Worm (Caenorhabditis elegans) whole organism, young adult: ENCODE measurements around the gene srx-43.

Experiments used
- B0035.1 ChIP-seq: sonication (generic microtip); optimal IDR thresholded peaks from 2 replicates; lab custom pipeline; 2016; ENCODE audit warnings: missing genetic modification characterization, mild to moderate bottlenecking, missing compliant biosample characterization, missing genotype, missing genetic modification reagents
- B0261.1 ChIP-seq: sonication (generic microtip); optimal IDR thresholded peaks from 2 replicates; lab custom pipeline; 2016; ENCODE audit warnings: mild to moderate bottlenecking, missing genetic modification characterization, moderate library complexity, missing compliant biosample characterization
- C06A6.2 ChIP-seq: fragments of 200-800 bp; sonication (Bioruptor generic); conservative IDR thresholded peaks from 2 replicates; pipeline ENCODE4 v1.3.6; 2022; ENCODE audit warnings: missing genetic modification characterization, missing compliant biosample characterization
- F57A8.1 ChIP-seq: fragments of 200-800 bp; sonication (Bioruptor generic); optimal IDR thresholded peaks from 2 replicates; lab custom pipeline; 2018; ENCODE audit warnings: mild to moderate bottlenecking, missing genetic modification characterization, moderate library complexity, missing compliant biosample characterization
- K12H6.12 ChIP-seq: fragments of 200-800 bp; sonication (Bioruptor generic); optimal IDR thresholded peaks from 2 replicates; lab custom pipeline; 2018; ENCODE audit warnings: mild to moderate bottlenecking, missing genetic modification characterization, missing compliant biosample characterization
- Y56A3A.18 ChIP-seq: fragments of 200-800 bp; sonication (Bioruptor generic); IDR thresholded peaks from 2 replicates; pipeline ENCODE4 v1.3.6; 2022; ENCODE audit warnings: missing genetic modification reagents, missing genetic modification characterization, missing compliant biosample characterization
- akir-1 ChIP-seq: fragments of 200-800 bp; sonication (Bioruptor generic); optimal IDR thresholded peaks from 2 replicates; lab custom pipeline; 2018; ENCODE audit warnings: mild to moderate bottlenecking, missing genetic modification characterization, moderate library complexity, missing compliant biosample characterization
- atf-7 ChIP-seq: sonication (generic microtip); optimal IDR thresholded peaks from 2 replicates; lab custom pipeline; 2017; ENCODE audit warnings: mild to moderate bottlenecking, missing genetic modification characterization, missing compliant biosample characterization
- attf-3 ChIP-seq: fragments of 200-800 bp; sonication (Bioruptor generic); conservative IDR thresholded peaks from 2 replicates; pipeline ENCODE4 v1.3.6; 2022; ENCODE audit warnings: missing genetic modification reagents, missing genetic modification characterization, missing compliant biosample characterization
- attf-6 ChIP-seq: fragments of 200-800 bp; sonication (Bioruptor generic); IDR thresholded peaks from 2 replicates; pipeline ENCODE4 v1.3.6; 2022; ENCODE audit warnings: missing genetic modification reagents, missing genetic modification characterization, missing compliant biosample characterization
- cebp-1 ChIP-seq, 2 experiments: fragments of 200-800 bp in 1 of 2; sonication (Bioruptor generic) in 1 of 2; sonication (generic microtip) in 1 of 2; IDR thresholded peaks in 1 of 2; optimal IDR thresholded peaks in 1 of 2; 2 replicates each; pipeline versions ENCODE4 v1.3.6 to Lab custom; 2017 to 2022; ENCODE audit warnings: missing compliant biosample characterization in 2 of 2, missing genetic modification characterization in 2 of 2, mild to moderate bottlenecking in 1 of 2, missing genetic modification reagents in 1 of 2, moderate library complexity in 1 of 2
- ceh-58 ChIP-seq: fragments of 200-800 bp; sonication (Bioruptor generic); IDR thresholded peaks from 2 replicates; pipeline ENCODE4 v1.3.6; 2022; ENCODE audit warnings: missing genetic modification characterization, missing compliant biosample characterization
- ceh-79 ChIP-seq: sonication (generic microtip); optimal IDR thresholded peaks from 2 replicates; lab custom pipeline; 2017; ENCODE audit warnings: mild to moderate bottlenecking, missing genetic modification characterization, missing compliant biosample characterization
- egrh-3 ChIP-seq: fragments of 200-800 bp; sonication (Bioruptor generic); IDR thresholded peaks from 2 replicates; pipeline ENCODE4 v1.3.6; 2022; ENCODE audit warnings: missing genetic modification reagents, missing genetic modification characterization, missing compliant biosample characterization
- ekl-4 ChIP-seq: fragments of 200-800 bp; sonication (Bioruptor generic); IDR thresholded peaks from 2 replicates; pipeline ENCODE4 v1.3.6; 2022; ENCODE audit warnings: missing genetic modification reagents, missing genetic modification characterization, missing compliant biosample characterization
- fkh-3 ChIP-seq: sonication (generic microtip); optimal IDR thresholded peaks from 2 replicates; lab custom pipeline; 2016; ENCODE audit warnings: mild to moderate bottlenecking, missing genetic modification characterization, missing compliant biosample characterization
- gei-17 ChIP-seq: fragments of 200-800 bp; sonication (Bioruptor generic); optimal IDR thresholded peaks from 2 replicates; lab custom pipeline; 2018; ENCODE audit warnings: mild to moderate bottlenecking, missing genetic modification characterization, missing compliant biosample characterization
- him-1 ChIP-seq: sonication (generic microtip); optimal IDR thresholded peaks from 2 replicates; lab custom pipeline; 2016; ENCODE audit warnings: missing genotype, missing genetic modification reagents, missing genetic modification characterization, missing compliant biosample characterization
- hlh-12 ChIP-seq: sonication (generic microtip); optimal IDR thresholded peaks from 2 replicates; lab custom pipeline; 2016; ENCODE audit warnings: missing genetic modification characterization, missing compliant biosample characterization
- lag-1 ChIP-seq: fragments of 200-800 bp; sonication (Bioruptor generic); IDR thresholded peaks from 2 replicates; pipeline ENCODE4 v1.3.6; 2022; ENCODE audit warnings: missing genetic modification reagents, missing genetic modification characterization, missing compliant biosample characterization
- lin-40 ChIP-seq: sonication (generic microtip); optimal IDR thresholded peaks from 2 replicates; lab custom pipeline; 2016; ENCODE audit warnings: missing genetic modification characterization, mild to moderate bottlenecking, missing compliant biosample characterization, missing genotype, missing genetic modification reagents
- madf-3 ChIP-seq: fragments of 200-800 bp; sonication (Bioruptor generic); IDR thresholded peaks from 2 replicates; pipeline ENCODE4 v1.3.6; 2022; ENCODE audit warnings: missing genetic modification reagents, missing genetic modification characterization, missing compliant biosample characterization
- madf-6 ChIP-seq: fragments of 200-800 bp; sonication (Bioruptor generic); IDR thresholded peaks from 2 replicates; pipeline ENCODE4 v1.3.6; 2022; ENCODE audit warnings: missing genetic modification reagents, missing genetic modification characterization, missing compliant biosample characterization
- madf-8 ChIP-seq: fragments of 200-800 bp; sonication (Bioruptor generic); conservative IDR thresholded peaks from 2 replicates; pipeline ENCODE4 v1.3.6; 2022; ENCODE audit warnings: missing genetic modification reagents, missing genetic modification characterization, missing compliant biosample characterization
- mxl-1 ChIP-seq: sonication (generic microtip); optimal IDR thresholded peaks from 2 replicates; lab custom pipeline; 2016; ENCODE audit warnings: missing genetic modification characterization, missing compliant biosample characterization
- nfya-1 ChIP-seq: sonication (generic microtip); optimal IDR thresholded peaks from 2 replicates; lab custom pipeline; 2017; ENCODE audit warnings: antibody characterized with exemption, missing compliant biosample characterization, missing genetic modification characterization, borderline replicate concordance; ENCODE audit not compliant: insufficient read depth
- nhr-80 ChIP-seq: sonication (generic microtip); optimal IDR thresholded peaks from 2 replicates; lab custom pipeline; 2016; ENCODE audit warnings: missing genetic modification characterization, missing compliant biosample characterization
- rpc-1 ChIP-seq, 2 experiments: fragments of 150-350 bp in 1 of 2; sonication (generic microtip) in 1 of 2; optimal IDR thresholded peaks; 2 replicates each; lab custom pipeline; 2014 to 2018; ENCODE audit warnings: missing biosample characterization in 1 of 2, missing genetic modification characterization in 1 of 2, missing genetic modification reagents in 1 of 2, missing genotype in 1 of 2
- sdz-38 ChIP-seq: sonication (generic microtip); optimal IDR thresholded peaks from 2 replicates; lab custom pipeline; 2016; ENCODE audit warnings: missing genotype, missing genetic modification characterization, missing compliant biosample characterization
- somi-1 ChIP-seq: fragments of 200-800 bp; sonication (Bioruptor generic); optimal IDR thresholded peaks from 2 replicates; lab custom pipeline; 2018; ENCODE audit warnings: mild to moderate bottlenecking, missing genetic modification characterization, missing compliant biosample characterization
- sptf-2 ChIP-seq: fragments of 200-800 bp; sonication (Bioruptor generic); optimal IDR thresholded peaks from 2 replicates; lab custom pipeline; 2018; ENCODE audit warnings: mild to moderate bottlenecking, missing genetic modification characterization, missing compliant biosample characterization
- tbx-9 ChIP-seq: sonication (generic microtip); optimal IDR thresholded peaks from 2 replicates; lab custom pipeline; 2016; ENCODE audit warnings: borderline replicate concordance, missing genetic modification characterization, inconsistent platforms, missing compliant biosample characterization
- tlf-1 ChIP-seq: fragments of 200-800 bp; sonication (Bioruptor generic); optimal IDR thresholded peaks from 2 replicates; lab custom pipeline; 2018; ENCODE audit warnings: mild to moderate bottlenecking, missing genetic modification characterization, missing compliant biosample characterization
- unc-62 ChIP-seq: fragments of 150-350 bp; optimal IDR thresholded peaks from 2 replicates; lab custom pipeline; 2014; ENCODE audit warnings: missing biosample characterization, missing genetic modification reagents, missing genetic modification characterization
- zfh-2 ChIP-seq: fragments of 200-800 bp; sonication (Bioruptor generic); conservative IDR thresholded peaks from 2 replicates; pipeline ENCODE4 v1.3.6; 2022; ENCODE audit warnings: missing genetic modification reagents, missing genetic modification characterization, missing compliant biosample characterization
- ztf-18 ChIP-seq: sonication (generic microtip); optimal IDR thresholded peaks from 2 replicates; lab custom pipeline; 2016; ENCODE audit warnings: missing genotype, mild to moderate bottlenecking, missing genetic modification characterization, missing compliant biosample characterization
- ztf-28 ChIP-seq: fragments of 200-800 bp; sonication (Bioruptor generic); IDR thresholded peaks from 2 replicates; pipeline ENCODE4 v1.3.6; 2022; ENCODE audit warnings: missing genetic modification reagents, missing genetic modification characterization, missing compliant biosample characterization

Gene srx-43

DNA sequence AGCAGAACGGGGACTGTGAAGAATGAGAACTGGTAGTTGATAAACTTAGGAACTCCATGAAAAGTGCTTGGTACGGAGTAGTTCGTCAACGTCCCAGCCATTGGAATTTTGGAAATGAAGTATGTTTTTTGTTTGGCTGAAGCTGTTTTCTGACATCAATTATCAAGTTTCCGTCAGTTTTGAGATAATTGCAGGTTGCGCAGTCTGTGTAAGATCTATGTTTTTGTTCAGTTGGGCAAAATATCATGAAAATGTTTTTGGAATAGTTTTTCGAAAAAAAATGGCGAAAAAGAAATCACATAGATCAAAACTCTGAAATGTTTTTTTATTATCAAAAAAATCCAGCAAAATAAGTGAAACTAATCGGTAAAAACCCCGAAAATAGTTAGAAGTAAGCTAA is 42.9 kb upstream of the srx-43 start, which contains the start of gene sru-22:
Gene sru-22 (minus strand): TSS at position 101 of the 400 bp plus-strand sequence.
- no peak for TF ChIP-seq ceh-58 (GFP tag; lab: Robert Waterston, UW)
- no peak for TF ChIP-seq C06A6.2 (GFP tag; lab: Robert Waterston, UW)
- no peak for TF ChIP-seq B0261.1 (tag; lab: Kevin White, UChicago)
- no peak for TF ChIP-seq ztf-18 (tag; lab: Kevin White, UChicago)
- no peak for TF ChIP-seq ztf-28 (GFP tag; lab: Robert Waterston, UW)
- TF ChIP-seq Y56A3A.18 (GFP tag; lab: Robert Waterston, UW), result no peak
- TF ChIP-seq nfya-1 (tag; lab: Kevin White, UChicago), result no peak
- TF ChIP-seq mxl-1 (tag; lab: Kevin White, UChicago), result no peak
- no peak for TF ChIP-seq cebp-1 (GFP tag; IDR thresholded peaks at IDR 0.05; lab: Robert Waterston, UW)
- no peak for TF ChIP-seq cebp-1 (tag; optimal IDR thresholded peaks at IDR 0.05; lab: Kevin White, UChicago)
- no peak for TF ChIP-seq gei-17

DNA sequence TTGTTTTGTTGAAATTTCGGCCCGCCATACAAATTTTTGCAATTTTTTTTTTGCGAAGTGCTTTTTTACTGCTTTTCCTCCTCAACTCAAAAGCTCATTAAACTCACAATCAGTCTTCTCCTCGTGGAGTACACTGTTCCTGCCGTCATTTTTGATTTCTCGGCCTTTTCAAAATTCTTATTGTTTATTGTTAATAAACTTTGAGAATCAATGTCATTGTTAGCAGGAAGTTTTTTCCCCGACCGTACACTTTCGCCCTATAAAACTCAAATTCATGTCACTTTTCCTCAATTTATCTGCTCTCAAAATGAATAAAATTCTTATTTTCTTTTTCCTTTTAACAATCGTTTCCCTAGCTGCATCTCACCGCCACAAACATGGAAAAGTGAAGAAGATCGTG is 41.9 kb upstream of the srx-43 start, which contains the start of gene clec-232:
Gene clec-232 (plus strand): TSS at position 301 of the 400 bp plus-strand sequence.
- TF ChIP-seq tlf-1, result no peak
- no peak for TF ChIP-seq him-1
- TF ChIP-seq ceh-79 (tag; lab: Kevin White, UChicago), result no peak
- TF ChIP-seq hlh-12 (tag; lab: Kevin White, UChicago), result no peak
- no peak for TF ChIP-seq B0035.1 (tag; lab: Kevin White, UChicago)
- TF ChIP-seq rpc-1 (optimal IDR thresholded peaks at IDR 0.05; lab: Kevin White, UChicago), result no peak
- TF ChIP-seq rpc-1 (tag; optimal IDR thresholded peaks at IDR 0.05; lab: Kevin White, UChicago), result no peak
- TF ChIP-seq madf-6 (GFP tag; lab: Robert Waterston, UW), result no peak
- no peak for TF ChIP-seq lin-40
- no peak for TF ChIP-seq madf-3 (GFP tag; lab: Robert Waterston, UW)
- no peak for TF ChIP-seq attf-3 (GFP tag; lab: Robert Waterston, UW)
- TF ChIP-seq lag-1 (GFP tag; lab: Robert Waterston, UW), result no peak
- no peak for TF ChIP-seq akir-1 (GFP tag; lab: Kevin White, UChicago)
- TF ChIP-seq K12H6.12 (tag; lab: Kevin White, UChicago), result no peak
- TF ChIP-seq, all 124 proteins: peak for 0

DNA sequence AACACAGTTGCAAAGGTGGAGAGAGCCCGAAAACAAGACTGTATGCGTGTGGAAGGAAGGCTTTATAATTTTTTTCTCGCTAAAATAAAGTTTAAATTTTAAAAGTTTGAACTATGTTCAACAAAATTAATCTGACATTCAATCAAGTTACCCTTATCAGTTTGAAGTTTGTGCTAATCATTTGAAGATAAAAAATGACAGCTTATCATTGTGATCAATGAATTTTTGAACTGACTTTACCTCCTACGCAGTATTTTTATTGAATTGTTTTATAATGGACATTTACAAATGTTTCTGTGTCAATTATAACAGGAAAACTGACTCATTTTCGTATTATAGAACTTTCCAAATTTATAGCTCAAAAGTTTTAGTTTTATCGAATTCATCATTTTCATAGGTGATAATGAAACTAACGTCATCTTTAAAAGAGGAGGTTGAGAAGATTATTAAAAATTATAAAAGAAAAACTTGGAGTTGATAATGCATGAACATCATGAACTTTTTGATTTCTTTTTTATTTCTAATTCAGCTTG is 39.5 kb upstream of the srx-43 start, which contains the start of gene oac-20:
Gene oac-20 (plus strand): TSS at position 483 of the 533 bp plus-strand sequence.
- TF ChIP-seq somi-1 (GFP tag; lab: Kevin White, UChicago) (no peak), zfh-2 (no peak), fkh-3 (tag; lab: Kevin White, UChicago) (no peak), ekl-4 (no peak), sdz-38 (tag; lab: Kevin White, UChicago) (no peak), tbx-9 (tag; lab: Kevin White, UChicago) (no peak), atf-7 (tag; lab: Kevin White, UChicago) (peak; percentile 24), K12H6.12 (tag; lab: Kevin White, UChicago) (no peak), unc-62 (peak; percentile 95), Y56A3A.18 (GFP tag; lab: Robert Waterston, UW) (no peak), egrh-3 (GFP tag; lab: Robert Waterston, UW) (no peak), sptf-2 (no peak), nhr-80 (peak; percentile 78), madf-8 (GFP tag; lab: Robert Waterston, UW) (no peak), attf-6 (GFP tag; lab: Robert Waterston, UW) (no peak), F57A8.1 (GFP tag; lab: Kevin White, UChicago) (no peak)
